Fruit fly (Drosophila melanogaster) whole organism, embryonic: ENCODE results near the gene RpS28a.

Experiments used
- CG18599 ChIP-seq: fragments of 200-800 bp; sonication (Bioruptor generic); optimal IDR thresholded peaks from 3 replicates; lab custom pipeline; 2017; ENCODE audit warnings: missing biosample characterization, missing genetic modification characterization, mild to moderate bottlenecking, moderate library complexity, missing genetic modification reagents
- Hsf ChIP-seq: fragments of 200-800 bp; sonication (Bioruptor generic); optimal IDR thresholded peaks from 3 replicates; lab custom pipeline; 2016; ENCODE audit warnings: missing biosample characterization, missing genetic modification characterization
- inv ChIP-seq: fragments of 200-800 bp; sonication (Bioruptor generic); IDR thresholded peaks from 2 replicates; pipeline ENCODE4 v1.3.6; 2022; ENCODE audit warnings: missing biosample characterization, missing genetic modification characterization; ENCODE audit not compliant: partially characterized antibody
- pzg ChIP-seq: fragments of 200-800 bp; sonication (Bioruptor generic); optimal IDR thresholded peaks from 3 replicates; lab custom pipeline; 2018; ENCODE audit warnings: missing biosample characterization, mild to moderate bottlenecking, missing genetic modification characterization, moderate library complexity
- unc-4 ChIP-seq: fragments of 200-800 bp; sonication (Bioruptor generic); IDR thresholded peaks from 2 replicates; pipeline ENCODE4 v1.3.6; 2022; ENCODE audit warnings: missing biosample characterization, missing genetic modification characterization; ENCODE audit not compliant: partially characterized antibody
- vfl ChIP-seq: fragments of 200-800 bp; sonication (Bioruptor generic); optimal IDR thresholded peaks from 2 replicates; lab custom pipeline; 2016; ENCODE audit warnings: missing biosample characterization, missing genetic modification characterization

- TF ChIP-seq pzg (no peak), vfl (no peak), CG18599 (GFP tag; lab: Kevin White, UChicago) (no peak), unc-4 (no peak), inv (no peak), Hsf (no peak)
Observed at dm6 chr3R:29999495-29999894, 23.0 kb downstream of the RpS28a start, which contains the start of gene CG34298.
